Fruit fly (Drosophila melanogaster) whole organism, pupa: Measurements from ENCODE around the gene ENGase.

Source experiments
- CG10348 ChIP-seq: fragments of 200-800 bp; sonication (Bioruptor generic); IDR thresholded peaks from 2 replicates; pipeline ENCODE4 v1.3.6; 2022; ENCODE audit warnings: missing biosample characterization, missing genetic modification characterization
- CG12605 ChIP-seq: fragments of 200-800 bp; sonication (Bioruptor generic); IDR thresholded peaks from 2 replicates; pipeline ENCODE4 v1.3.6; 2022; ENCODE audit warnings: missing biosample characterization, missing genetic modification characterization
- CG13204 ChIP-seq: fragments of 200-800 bp; sonication (Bioruptor generic); optimal IDR thresholded peaks from 2 replicates; lab custom pipeline; 2018; ENCODE audit warnings: missing biosample characterization, mild to moderate bottlenecking, missing genetic modification characterization, moderate library complexity
- CG14655 ChIP-seq: fragments of 200-800 bp; sonication (Bioruptor generic); optimal IDR thresholded peaks from 3 replicates; lab custom pipeline; 2017; ENCODE audit warnings: mild to moderate bottlenecking, missing biosample characterization, missing genetic modification reagents, missing genetic modification characterization
- CG15710 ChIP-seq: fragments of 200-800 bp; sonication (Bioruptor generic); optimal IDR thresholded peaks from 2 replicates; lab custom pipeline; 2018; ENCODE audit warnings: missing biosample characterization, mild to moderate bottlenecking, missing genetic modification characterization, moderate library complexity
- CG17806 ChIP-seq: fragments of 200-800 bp; sonication (Bioruptor generic); optimal IDR thresholded peaks from 2 replicates; lab custom pipeline; 2018; ENCODE audit warnings: missing biosample characterization, mild to moderate bottlenecking, missing genetic modification characterization, moderate library complexity
- CG32121 ChIP-seq: fragments of 200-800 bp; sonication (Bioruptor generic); IDR thresholded peaks from 2 replicates; pipeline ENCODE4 v1.3.6; 2022; ENCODE audit warnings: missing biosample characterization, missing genetic modification characterization
- CG34367 ChIP-seq: fragments of 200-800 bp; sonication (Bioruptor generic); optimal IDR thresholded peaks from 2 replicates; lab custom pipeline; 2018; ENCODE audit warnings: missing biosample characterization, mild to moderate bottlenecking, missing genetic modification characterization
- CG4496 ChIP-seq: fragments of 200-800 bp; sonication (Bioruptor generic); IDR thresholded peaks from 3 replicates; pipeline ENCODE4 v1.3.6; 2022; ENCODE audit warnings: missing biosample characterization, missing genetic modification characterization
- CG8159 ChIP-seq: fragments of 200-800 bp; sonication (Bioruptor generic); optimal IDR thresholded peaks from 3 replicates; lab custom pipeline; 2018; ENCODE audit warnings: missing biosample characterization, mild to moderate bottlenecking, missing genetic modification characterization, moderate library complexity
- CG8301 ChIP-seq: fragments of 200-800 bp; sonication (Bioruptor generic); optimal IDR thresholded peaks from 2 replicates; lab custom pipeline; 2018; ENCODE audit warnings: missing biosample characterization, mild to moderate bottlenecking, missing genetic modification characterization
- CG9948 ChIP-seq: fragments of 200-800 bp; sonication (Bioruptor generic); optimal IDR thresholded peaks from 2 replicates; lab custom pipeline; 2018; ENCODE audit warnings: missing biosample characterization, mild to moderate bottlenecking, missing genetic modification characterization, moderate library complexity
- D1 ChIP-seq: fragments of 200-800 bp; sonication (Bioruptor generic); optimal IDR thresholded peaks from 2 replicates; lab custom pipeline; 2018; ENCODE audit warnings: missing biosample characterization, mild to moderate bottlenecking, missing genetic modification characterization, moderate library complexity
- EcR ChIP-seq: fragments of 200-800 bp; sonication (Bioruptor generic); optimal IDR thresholded peaks from 3 replicates; lab custom pipeline; 2019; ENCODE audit warnings: missing biosample characterization, missing genetic modification characterization, mild to moderate bottlenecking, moderate library complexity, missing genetic modification reagents
- Ets98B ChIP-seq: fragments of 200-800 bp; sonication (Bioruptor generic); IDR thresholded peaks from 2 replicates; pipeline ENCODE4 v1.3.6; 2022; ENCODE audit warnings: missing biosample characterization, missing genetic modification characterization
- Pif1A ChIP-seq: fragments of 200-800 bp; sonication (Bioruptor generic); optimal IDR thresholded peaks from 3 replicates; lab custom pipeline; 2016; ENCODE audit warnings: missing biosample characterization, missing genetic modification characterization
- Pif1B ChIP-seq: fragments of 200-800 bp; sonication (Bioruptor generic); optimal IDR thresholded peaks from 3 replicates; lab custom pipeline; 2016; ENCODE audit warnings: missing biosample characterization, missing genetic modification characterization
- Snoo ChIP-seq: fragments of 200-800 bp; sonication (Bioruptor generic); optimal IDR thresholded peaks from 3 replicates; lab custom pipeline; 2017; ENCODE audit warnings: missing biosample characterization, mild to moderate bottlenecking, missing genetic modification characterization, inconsistent platforms
- fd96Ca ChIP-seq: fragments of 200-800 bp; sonication (Bioruptor generic); IDR thresholded peaks from 3 replicates; pipeline ENCODE4 v1.3.6; 2022; ENCODE audit warnings: missing biosample characterization, missing genetic modification characterization
- gl ChIP-seq: fragments of 200-800 bp; sonication (Bioruptor generic); optimal IDR thresholded peaks from 2 replicates; lab custom pipeline; 2018; ENCODE audit warnings: missing biosample characterization, mild to moderate bottlenecking, missing genetic modification characterization
- rn ChIP-seq: fragments of 200-800 bp; sonication (Bioruptor generic); IDR thresholded peaks from 2 replicates; pipeline ENCODE4 v1.3.6; 2022; ENCODE audit warnings: missing biosample characterization, missing genetic modification characterization

Gene ENGase

dm6 chrX:17423310-17423945 lies at the start of gene ENGase:
Gene ENGase, plus strand, starts transcription at chrX:17423591.
- TF ChIP-seq CG10348 (GFP tag; lab: Robert Waterston, UW) (no peak), D1 (tag; lab: Kevin White, UChicago) (no peak), CG4496 (GFP tag; lab: Robert Waterston, UW) (0 out of 3 replicates have a peak, but pooled peaks have one; percentile 13), fd96Ca (GFP tag; lab: Robert Waterston, UW) (0 out of 3 replicates have a peak, but pooled peaks have one; percentile 37), CG12605 (GFP tag; lab: Robert Waterston, UW) (peak; percentile 24; the same call in 1 of the 2 replicates)

DNA sequence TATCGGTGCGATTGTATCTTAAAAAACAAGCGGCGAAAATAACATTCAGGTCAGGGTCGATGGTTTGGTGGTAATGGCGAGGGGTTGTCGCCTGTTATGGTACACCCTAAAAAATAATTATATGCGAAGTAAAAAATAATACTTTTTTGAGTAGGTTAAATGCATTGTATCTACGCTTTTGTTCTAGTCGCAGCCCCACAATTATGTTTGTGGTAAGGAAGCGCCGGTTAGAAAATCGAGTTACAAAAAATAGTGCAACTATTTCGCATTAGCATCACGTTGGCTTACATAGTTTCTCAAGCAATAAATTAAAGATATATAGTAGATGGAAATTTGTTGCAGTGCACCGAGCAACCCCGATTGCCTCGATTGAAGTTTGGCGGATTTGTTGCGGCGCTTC lies 44.0 kb upstream of the ENGase start:
- no peak for TF ChIP-seq Pif1B (GFP tag; lab: Kevin White, UChicago)
- no peak for TF ChIP-seq rn (GFP tag; lab: Robert Waterston, UW)
- TF ChIP-seq CG8159, result no peak
- no peak for TF ChIP-seq CG8301 (tag; lab: Kevin White, UChicago)
- TF ChIP-seq CG14655 (GFP tag; lab: Kevin White, UChicago), result no peak
- no peak for TF ChIP-seq CG17806 (tag; lab: Kevin White, UChicago)
- TF ChIP-seq CG13204 (GFP tag; lab: Kevin White, UChicago), result no peak
- no peak for TF ChIP-seq gl (tag; lab: Kevin White, UChicago)
- TF ChIP-seq CG34367 (tag; lab: Kevin White, UChicago), result no peak
- TF ChIP-seq D1 (tag; lab: Kevin White, UChicago), result no peak
- TF ChIP-seq CG10348 (GFP tag; lab: Robert Waterston, UW), result no peak
- no peak for TF ChIP-seq CG15710
- no peak for TF ChIP-seq CG4496 (GFP tag; lab: Robert Waterston, UW)
- no peak for TF ChIP-seq CG12605 (GFP tag; lab: Robert Waterston, UW)
- TF ChIP-seq Pif1A (GFP tag; lab: Kevin White, UChicago), result no peak
- no peak for TF ChIP-seq Ets98B (GFP tag; lab: Robert Waterston, UW)
- TF ChIP-seq EcR (GFP tag; lab: Kevin White, UChicago), result no peak
- no peak for TF ChIP-seq CG32121 (GFP tag; lab: Robert Waterston, UW)
- TF ChIP-seq Snoo (tag; lab: Kevin White, UChicago), result no peak
- TF ChIP-seq CG9948 (tag; lab: Kevin White, UChicago), result no peak
- TF ChIP-seq, all 21 proteins: peak for 0

DNA sequence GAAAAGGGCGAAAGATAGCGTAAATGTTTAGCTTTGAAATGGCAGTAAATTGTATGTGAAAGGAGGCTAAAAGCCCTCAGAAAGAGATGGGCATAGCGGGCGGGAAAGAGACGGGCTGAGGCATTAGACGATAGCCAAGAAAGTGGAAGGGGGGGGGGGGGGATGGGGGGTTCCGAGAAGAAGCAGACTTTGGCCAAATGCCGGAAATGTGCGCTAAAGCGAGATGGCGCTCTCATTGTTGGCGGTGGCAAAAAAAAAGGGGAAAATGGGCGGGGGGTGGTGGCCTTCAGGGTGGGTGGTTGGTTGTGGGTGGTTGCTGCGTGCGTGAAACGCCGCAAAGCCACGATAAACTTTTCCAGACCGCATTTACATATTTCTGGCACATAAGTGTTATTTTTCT lies 40.4 kb upstream of the ENGase start:
- TF ChIP-seq CG12605 (GFP tag; lab: Robert Waterston, UW), result no peak
- TF ChIP-seq CG4496 (GFP tag; lab: Robert Waterston, UW), result no peak
- no peak for TF ChIP-seq CG17806 (tag; lab: Kevin White, UChicago)
- no peak for TF ChIP-seq Snoo (tag; lab: Kevin White, UChicago)
- TF ChIP-seq gl (tag; lab: Kevin White, UChicago), result no peak
- TF ChIP-seq CG8159, result no peak
- TF ChIP-seq Ets98B (GFP tag; lab: Robert Waterston, UW), result no peak

dm6 chrX:17397103-17397711 lies 26.2 kb upstream of the ENGase start, which contains the start of gene B-H1:
Gene B-H1, plus strand, starts transcription at chrX:17397478.
- TF ChIP-seq CG13204 (GFP tag; lab: Kevin White, UChicago) (peak; percentile 29), Ets98B (GFP tag; lab: Robert Waterston, UW) (no peak), CG4496 (GFP tag; lab: Robert Waterston, UW) (peak; percentile 51; the same call in 2 of the 3 replicates)

DNA sequence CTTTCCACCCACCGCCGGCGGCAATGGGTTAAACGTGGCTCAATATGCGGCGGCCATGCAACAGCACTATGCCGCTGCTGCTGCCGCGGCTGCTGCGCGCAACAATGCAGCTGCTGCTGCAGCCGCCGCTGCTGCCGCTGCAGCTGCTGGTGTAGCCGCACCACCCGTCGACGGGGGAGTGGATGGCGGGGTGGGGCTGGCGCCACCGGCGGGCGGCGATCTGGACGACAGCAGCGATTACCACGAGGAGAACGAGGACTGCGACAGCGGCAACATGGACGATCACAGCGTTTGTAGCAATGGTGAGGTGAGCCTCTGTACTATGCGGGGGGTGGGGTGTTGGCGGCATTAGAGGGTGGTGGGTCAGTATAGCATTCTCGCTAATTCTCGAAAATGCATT lies 25.2 kb upstream of the ENGase start:
- TF ChIP-seq Pif1B (GFP tag; lab: Kevin White, UChicago) (no peak), gl (tag; lab: Kevin White, UChicago) (no peak), CG15710 (no peak), CG10348 (GFP tag; lab: Robert Waterston, UW) (no peak), CG17806 (tag; lab: Kevin White, UChicago) (no peak), CG12605 (GFP tag; lab: Robert Waterston, UW) (no peak), CG9948 (tag; lab: Kevin White, UChicago) (no peak), rn (GFP tag; lab: Robert Waterston, UW) (no peak), CG4496 (GFP tag; lab: Robert Waterston, UW) (no peak)

DNA sequence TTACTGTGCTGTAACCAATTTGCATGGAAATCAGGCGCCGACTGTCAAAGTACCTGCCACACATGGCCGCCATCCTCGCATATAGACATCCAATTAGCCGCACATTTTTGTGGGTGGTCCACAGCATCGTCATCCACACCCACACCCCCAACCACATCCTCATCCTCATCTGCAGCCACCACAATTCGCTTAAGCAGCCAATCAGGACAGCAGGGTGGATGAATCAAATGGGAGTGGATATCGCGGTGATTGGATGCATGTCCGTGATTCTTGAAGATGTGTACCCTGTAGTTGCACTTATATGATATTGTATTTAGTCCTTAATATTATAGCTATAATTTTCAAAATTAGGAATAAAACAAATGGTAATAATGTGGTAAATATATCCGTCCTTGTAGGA lies 18.5 kb upstream of the ENGase start:
- TF ChIP-seq CG9948 (tag; lab: Kevin White, UChicago) (no peak), CG8159 (no peak), CG34367 (tag; lab: Kevin White, UChicago) (no peak), CG17806 (tag; lab: Kevin White, UChicago) (no peak), CG12605 (GFP tag; lab: Robert Waterston, UW) (no peak), CG8301 (tag; lab: Kevin White, UChicago) (no peak), rn (GFP tag; lab: Robert Waterston, UW) (no peak), Pif1A (GFP tag; lab: Kevin White, UChicago) (no peak), CG4496 (GFP tag; lab: Robert Waterston, UW) (no peak), Pif1B (GFP tag; lab: Kevin White, UChicago) (no peak), fd96Ca (GFP tag; lab: Robert Waterston, UW) (no peak), CG10348 (GFP tag; lab: Robert Waterston, UW) (no peak), CG13204 (GFP tag; lab: Kevin White, UChicago) (no peak), Ets98B (GFP tag; lab: Robert Waterston, UW) (no peak), Snoo (tag; lab: Kevin White, UChicago) (no peak), D1 (tag; lab: Kevin White, UChicago) (no peak)
